Fruit fly (Drosophila melanogaster) whole organism, embryonic: ENCODE data around the gene pav.
A peak's percentile ranks its signal among the peaks of the same experiment; 100 is the strongest.

Experiments
- Abd-B ChIP-seq: fragments of 200-800 bp; sonication (Bioruptor generic); optimal IDR thresholded peaks from 2 replicates; lab custom pipeline; 2018; ENCODE audit warnings: missing biosample characterization, mild to moderate bottlenecking, missing genetic modification characterization, moderate library complexity
- Aef1 ChIP-seq: fragments of 200-800 bp; sonication (Bioruptor generic); IDR thresholded peaks from 3 replicates; pipeline ENCODE4 v1.3.6; 2022; ENCODE audit warnings: missing biosample characterization, missing genetic modification characterization
- CG10209 ChIP-seq: fragments of 200-800 bp; sonication (Bioruptor generic); optimal IDR thresholded peaks from 3 replicates; lab custom pipeline; 2017; ENCODE audit warnings: missing biosample characterization, mild to moderate bottlenecking, missing genetic modification characterization, missing genetic modification reagents
- CG10543 ChIP-seq: fragments of 200-800 bp; sonication (Bioruptor generic); optimal IDR thresholded peaks from 3 replicates; lab custom pipeline; 2017; ENCODE audit warnings: missing biosample characterization, mild to moderate bottlenecking, missing genetic modification characterization, moderate library complexity
- CG11504 ChIP-seq: fragments of 200-800 bp; sonication (Bioruptor generic); optimal IDR thresholded peaks from 3 replicates; lab custom pipeline; 2019; ENCODE audit warnings: missing biosample characterization, mild to moderate bottlenecking, missing genetic modification characterization, moderate library complexity
- CG11723 ChIP-seq: fragments of 200-800 bp; sonication (Bioruptor generic); optimal IDR thresholded peaks from 2 replicates; lab custom pipeline; 2017; ENCODE audit warnings: missing biosample characterization, mild to moderate bottlenecking, missing genetic modification characterization
- CG13123 ChIP-seq: fragments of 200-800 bp; sonication (Bioruptor generic); optimal IDR thresholded peaks from 2 replicates; lab custom pipeline; 2016; ENCODE audit warnings: missing biosample characterization, missing genetic modification characterization
- CG14050 ChIP-seq: fragments of 200-800 bp; sonication (Bioruptor generic); IDR thresholded peaks from 3 replicates; pipeline ENCODE4 v1.3.6; 2022; ENCODE audit warnings: missing biosample characterization, missing genetic modification characterization
- CG1602 ChIP-seq: fragments of 200-800 bp; sonication (Bioruptor generic); optimal IDR thresholded peaks from 3 replicates; lab custom pipeline; 2016; ENCODE audit warnings: missing biosample characterization, missing genetic modification characterization
- CG17361 ChIP-seq: fragments of 200-800 bp; sonication (Bioruptor generic); IDR thresholded peaks from 3 replicates; pipeline ENCODE4 v1.3.6; 2022; ENCODE audit warnings: missing biosample characterization, missing genetic modification characterization
- CG1792 ChIP-seq: fragments of 200-800 bp; sonication (Bioruptor generic); optimal IDR thresholded peaks from 2 replicates; lab custom pipeline; 2016; ENCODE audit warnings: missing biosample characterization, missing genetic modification characterization
- CG2116 ChIP-seq: fragments of 200-800 bp; sonication (Bioruptor generic); optimal IDR thresholded peaks from 3 replicates; lab custom pipeline; 2018; ENCODE audit warnings: missing biosample characterization, mild to moderate bottlenecking, missing genetic modification characterization
- CG34376 ChIP-seq: fragments of 200-800 bp; sonication (Bioruptor generic); optimal IDR thresholded peaks from 2 replicates; lab custom pipeline; 2018; ENCODE audit warnings: missing biosample characterization, mild to moderate bottlenecking, missing genetic modification characterization
- CG3838 ChIP-seq: fragments of 200-800 bp; sonication (Bioruptor generic); optimal IDR thresholded peaks from 3 replicates; lab custom pipeline; 2016; ENCODE audit warnings: missing biosample characterization, missing genetic modification characterization
- CG42726 ChIP-seq: fragments of 200-800 bp; sonication (Bioruptor generic); IDR thresholded peaks from 2 replicates; pipeline ENCODE4 v1.3.6; 2022; ENCODE audit warnings: missing biosample characterization, missing genetic modification characterization; ENCODE audit not compliant: partially characterized antibody
- CG6854 ChIP-seq: fragments of 200-800 bp; sonication (Bioruptor generic); optimal IDR thresholded peaks from 3 replicates; lab custom pipeline; 2017; ENCODE audit warnings: missing biosample characterization, mild to moderate bottlenecking, missing genetic modification characterization
- CG8359 ChIP-seq: fragments of 200-800 bp; sonication (Bioruptor generic); optimal IDR thresholded peaks from 2 replicates; lab custom pipeline; 2017; ENCODE audit warnings: missing biosample characterization, mild to moderate bottlenecking, missing genetic modification characterization, borderline replicate concordance
- CG8388 ChIP-seq: fragments of 200-800 bp; sonication (Bioruptor generic); optimal IDR thresholded peaks from 2 replicates; lab custom pipeline; 2019; ENCODE audit warnings: missing biosample characterization, mild to moderate bottlenecking, missing genetic modification characterization, moderate library complexity
- CG8944 ChIP-seq: fragments of 200-800 bp; sonication (Bioruptor generic); optimal IDR thresholded peaks from 3 replicates; lab custom pipeline; 2016; ENCODE audit warnings: missing biosample characterization, missing genetic modification characterization
- CG9727 ChIP-seq: fragments of 200-800 bp; sonication (Bioruptor generic); optimal IDR thresholded peaks from 3 replicates; lab custom pipeline; 2017; ENCODE audit warnings: missing biosample characterization, mild to moderate bottlenecking, missing genetic modification characterization
- CG9876 ChIP-seq: fragments of 200-800 bp; sonication (Bioruptor generic); optimal IDR thresholded peaks from 2 replicates; lab custom pipeline; 2016; ENCODE audit warnings: missing biosample characterization, missing genetic modification characterization
- CkIIα-i1 ChIP-seq: fragments of 200-800 bp; sonication (Bioruptor generic); IDR thresholded peaks from 2 replicates; pipeline ENCODE4 v1.3.6; 2022; ENCODE audit warnings: missing biosample characterization, missing genetic modification characterization
- D19B ChIP-seq: fragments of 200-800 bp; sonication (Bioruptor generic); optimal IDR thresholded peaks from 2 replicates; lab custom pipeline; 2017; ENCODE audit warnings: missing biosample characterization, mild to moderate bottlenecking, missing genetic modification characterization
- Dp ChIP-seq: fragments of 200-800 bp; sonication (Bioruptor generic); optimal IDR thresholded peaks from 2 replicates; lab custom pipeline; 2018; ENCODE audit warnings: missing biosample characterization, mild to moderate bottlenecking, missing genetic modification characterization, moderate library complexity
- Hr78 ChIP-seq, 2 experiments: fragments of 200-800 bp in 1 of 2; fragments of >200 bp in 1 of 2; sonication (Bioruptor generic) in 1 of 2; optimal IDR thresholded peaks; 2 replicates each; lab custom pipeline; 2017 to 2019; ENCODE audit warnings: missing biosample characterization in 2 of 2, missing genetic modification characterization in 2 of 2, mild to moderate bottlenecking in 1 of 2, moderate library complexity in 1 of 2
- Neu2 ChIP-seq: fragments of 200-800 bp; sonication (Bioruptor generic); optimal IDR thresholded peaks from 3 replicates; lab custom pipeline; 2016; ENCODE audit warnings: missing biosample characterization, missing genetic modification characterization, borderline replicate concordance
- Pdp1 ChIP-seq, 2 experiments: fragments of 200-800 bp; sonication (Bioruptor generic); optimal IDR thresholded peaks; 3 replicates each; lab custom pipeline; 2016; ENCODE audit warnings: missing biosample characterization in 2 of 2, missing genetic modification characterization in 2 of 2, mild to moderate bottlenecking in 1 of 2, moderate library complexity in 1 of 2
- Ravus ChIP-seq: fragments of 200-800 bp; sonication (Bioruptor generic); IDR thresholded peaks from 2 replicates; pipeline ENCODE4 v1.3.6; 2022; ENCODE audit warnings: missing biosample characterization, missing genetic modification characterization
- amos ChIP-seq: fragments of 200-800 bp; sonication (Bioruptor generic); IDR thresholded peaks from 2 replicates; pipeline ENCODE4 v1.3.6; 2022; ENCODE audit warnings: missing biosample characterization, missing genetic modification characterization; ENCODE audit not compliant: partially characterized antibody
- bcd ChIP-seq: fragments of 200-800 bp; sonication (Bioruptor generic); optimal IDR thresholded peaks from 2 replicates; lab custom pipeline; 2017; ENCODE audit warnings: missing biosample characterization, mild to moderate bottlenecking, missing genetic modification characterization
- br ChIP-seq: fragments of >200 bp; optimal IDR thresholded peaks from 2 replicates; lab custom pipeline; 2017
- cwo ChIP-seq: fragments of 200-800 bp; sonication (Bioruptor generic); optimal IDR thresholded peaks from 3 replicates; lab custom pipeline; 2017; ENCODE audit warnings: missing biosample characterization, missing genetic modification characterization, mild to moderate bottlenecking, moderate library complexity, missing genetic modification reagents
- dati ChIP-seq: fragments of 200-800 bp; sonication (Bioruptor generic); IDR thresholded peaks from 2 replicates; pipeline ENCODE4 v1.3.6; 2022; ENCODE audit warnings: missing biosample characterization, missing genetic modification characterization
- disco-r ChIP-seq: fragments of 200-800 bp; sonication (Bioruptor generic); optimal IDR thresholded peaks from 2 replicates; lab custom pipeline; 2016; ENCODE audit warnings: missing biosample characterization, missing genetic modification characterization
- fd64A ChIP-seq: fragments of 200-800 bp; sonication (Bioruptor generic); optimal IDR thresholded peaks from 3 replicates; lab custom pipeline; 2018; ENCODE audit warnings: missing biosample characterization, mild to moderate bottlenecking, missing genetic modification characterization
- fd96Cb ChIP-seq: fragments of 200-800 bp; sonication (Bioruptor generic); optimal IDR thresholded peaks from 2 replicates; lab custom pipeline; 2018; ENCODE audit warnings: missing biosample characterization, mild to moderate bottlenecking, missing genetic modification characterization, moderate library complexity
- ftz-f1 ChIP-seq: fragments of 200-800 bp; sonication (Bioruptor generic); optimal IDR thresholded peaks from 2 replicates; lab custom pipeline; 2016; ENCODE audit warnings: missing biosample characterization, missing genetic modification characterization
- fu2 ChIP-seq: fragments of 200-800 bp; sonication (Bioruptor generic); optimal IDR thresholded peaks from 2 replicates; lab custom pipeline; 2016; ENCODE audit warnings: missing biosample characterization, missing genetic modification characterization
- gce ChIP-seq: fragments of 200-800 bp; sonication (Bioruptor generic); IDR thresholded peaks from 3 replicates; pipeline ENCODE4 v1.3.6; 2022; ENCODE audit warnings: missing biosample characterization, missing genetic modification characterization
- kay ChIP-seq: fragments of 200-800 bp; sonication (Bioruptor generic); optimal IDR thresholded peaks from 2 replicates; lab custom pipeline; 2016; ENCODE audit warnings: missing biosample characterization, missing genetic modification characterization
- oc ChIP-seq: fragments of 200-800 bp; sonication (Bioruptor generic); optimal IDR thresholded peaks from 2 replicates; lab custom pipeline; 2018; ENCODE audit warnings: missing biosample characterization, mild to moderate bottlenecking, missing genetic modification characterization, moderate library complexity
- pho ChIP-seq: fragments of 200-800 bp; sonication (Bioruptor generic); optimal IDR thresholded peaks from 2 replicates; lab custom pipeline; 2016; ENCODE audit warnings: missing biosample characterization, missing genetic modification characterization
- pnt ChIP-seq: fragments of 200-800 bp; sonication (Bioruptor generic); optimal IDR thresholded peaks from 3 replicates; lab custom pipeline; 2016; ENCODE audit warnings: missing biosample characterization, missing genetic modification characterization
- pum ChIP-seq: fragments of 200-800 bp; sonication (Bioruptor generic); optimal IDR thresholded peaks from 2 replicates; lab custom pipeline; 2016; ENCODE audit warnings: missing biosample characterization, missing genetic modification characterization
- shn ChIP-seq: fragments of 200-800 bp; sonication (Bioruptor generic); optimal IDR thresholded peaks from 3 replicates; lab custom pipeline; 2016; ENCODE audit warnings: missing biosample characterization, missing genetic modification characterization
- sqz ChIP-seq: fragments of 200-800 bp; sonication (Bioruptor generic); optimal IDR thresholded peaks from 3 replicates; lab custom pipeline; 2018; ENCODE audit warnings: missing biosample characterization, mild to moderate bottlenecking, missing genetic modification characterization
- ssp ChIP-seq: fragments of 200-800 bp; sonication (Bioruptor generic); IDR thresholded peaks from 2 replicates; pipeline ENCODE4 v1.3.6; 2022; ENCODE audit warnings: missing biosample characterization, missing genetic modification characterization
- stc ChIP-seq: fragments of 200-800 bp; sonication (Bioruptor generic); IDR thresholded peaks from 2 replicates; pipeline ENCODE4 v1.3.6; 2022; ENCODE audit warnings: missing biosample characterization, missing genetic modification characterization
- stwl ChIP-seq: fragments of 200-800 bp; sonication (Bioruptor generic); optimal IDR thresholded peaks from 3 replicates; lab custom pipeline; 2018; ENCODE audit warnings: missing biosample characterization, mild to moderate bottlenecking, missing genetic modification characterization, moderate library complexity
- tio ChIP-seq: fragments of 200-800 bp; sonication (Bioruptor generic); optimal IDR thresholded peaks from 2 replicates; lab custom pipeline; 2017; ENCODE audit warnings: missing biosample characterization, missing genetic modification characterization, inconsistent platforms
- tna ChIP-seq: fragments of 200-800 bp; sonication (Bioruptor generic); IDR thresholded peaks from 2 replicates; pipeline ENCODE4 v1.3.6; 2022; ENCODE audit warnings: missing biosample characterization, missing genetic modification characterization; ENCODE audit not compliant: partially characterized antibody

Gene pav

DNA sequence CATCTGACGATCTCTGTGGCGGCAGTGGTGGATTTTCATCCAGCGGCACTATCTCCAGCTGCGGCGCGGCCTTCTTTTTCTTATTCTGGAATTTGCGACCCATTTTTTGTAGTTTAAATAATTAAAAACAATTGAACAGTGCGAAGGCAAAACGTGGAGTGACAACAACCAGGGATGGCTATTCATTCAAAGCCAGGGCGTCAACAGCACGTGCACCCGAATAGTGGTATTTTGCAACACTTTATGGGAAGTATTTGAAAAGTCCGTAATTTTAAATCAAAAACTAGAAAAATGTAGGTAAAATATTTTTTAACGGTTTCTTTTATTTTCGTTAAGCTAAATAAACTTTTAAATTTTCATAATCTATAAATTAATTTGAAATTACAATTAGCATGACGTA, 40.1 kb downstream of the pav start, which contains the start of gene CG11583 (continued):
- TF ChIP-seq stc (GFP tag; lab: Robert Waterston, UW) (no peak), CG2116 (peak; percentile 23), CG10543 (GFP tag; lab: Kevin White, UChicago) (no peak), CG8944 (GFP tag; lab: Kevin White, UChicago) (peak; percentile 45), pho (GFP tag; lab: Kevin White, UChicago) (peak; percentile 60), CG3838 (GFP tag; lab: Kevin White, UChicago) (no peak), tio (no peak), pum (no peak), pnt (GFP tag; lab: Kevin White, UChicago) (no peak), CG34376 (GFP tag; lab: Kevin White, UChicago) (no peak), fu2 (peak; percentile 45), CG8359 (GFP tag; lab: Kevin White, UChicago) (no peak), shn (GFP tag; lab: Kevin White, UChicago) (no peak), CG1602 (peak; percentile 14), kay (no peak), dati (GFP tag; lab: Robert Waterston, UW) (no peak), CG9876 (GFP tag; lab: Kevin White, UChicago) (peak; percentile 4), CG6854 (GFP tag; lab: Kevin White, UChicago) (no peak), CG11504 (tag; lab: Kevin White, UChicago) (no peak), gce (GFP tag; lab: Robert Waterston, UW) (no peak), Dp (peak; percentile 74), Hr78 (GFP tag; optimal IDR thresholded peaks at IDR 0.05; lab: Kevin White, UChicago) (no peak), br (no peak), CG14050 (GFP tag; lab: Robert Waterston, UW) (no peak), ssp (GFP tag; lab: Robert Waterston, UW) (no peak), fd96Cb (no peak), ftz-f1 (GFP tag; lab: Kevin White, UChicago) (peak; percentile 48), disco-r (no peak), Aef1 (GFP tag; lab: Robert Waterston, UW) (no peak), CkIIα-i1 (no peak), CG10209 (no peak), Neu2 (GFP tag; lab: Kevin White, UChicago) (no peak), CG13123 (no peak), Abd-B (GFP tag; lab: Kevin White, UChicago) (no peak), CG8388 (GFP tag; lab: Kevin White, UChicago) (no peak), fd64A (no peak), amos (peak; percentile 14; the same call in 1 of the 2 replicates), CG9727 (GFP tag; lab: Kevin White, UChicago) (no peak), CG1792 (GFP tag; lab: Kevin White, UChicago) (peak; percentile 57), CG17361 (GFP tag; lab: Robert Waterston, UW) (no peak), Pdp1 (GFP tag; optimal IDR thresholded peaks at IDR 0.05; lab: Kevin White, UChicago) (peak in 1 of 2 experiments; percentile 28), oc (tag; lab: Kevin White, UChicago) (no peak), bcd (GFP tag; lab: Kevin White, UChicago) (peak; percentile 31), CG11723 (no peak), stwl (peak; percentile 92), tna (GFP tag; lab: Robert Waterston, UW) (no peak), Ravus (GFP tag; lab: Robert Waterston, UW) (no peak), cwo (peak; percentile 93), D19B (GFP tag; lab: Kevin White, UChicago) (no peak), sqz (GFP tag; lab: Kevin White, UChicago) (no peak), CG42726 (GFP tag; lab: Robert Waterston, UW) (no peak)
